Fruit fly (Drosophila melanogaster): Measurements from ENCODE around the gene nis.

Gene nis

dm6 chr2L:1634099-1634856 is 47.3 kb upstream of the nis start (continued):
- no peak for TF ChIP-seq nom (GFP tag; optimal IDR thresholded peaks at IDR 0.05)
- TF ChIP-seq Xrp1 (GFP tag; IDR thresholded peaks at IDR 0.05) = peak; percentile 61
- no peak for TF ChIP-seq twi (tag; optimal IDR thresholded peaks at IDR 0.05)
- peak; percentile 4 for TF ChIP-seq bigmax (GFP tag; optimal IDR thresholded peaks at IDR 0.05)
- TF ChIP-seq bbx (GFP tag; IDR thresholded peaks at IDR 0.05; ENCODE audit: partially characterized antibody) = no peak
- peak; percentile 24 for TF ChIP-seq Ets97D (GFP tag; optimal IDR thresholded peaks at IDR 0.05)
- TF ChIP-seq Ravus (GFP tag; IDR thresholded peaks at IDR 0.05) = no peak
- peak; percentile 59; the same call in 1 of the 3 replicates for TF ChIP-seq H15 (GFP tag; IDR thresholded peaks at IDR 0.05)
- peak; percentile 58 for TF ChIP-seq CG33213 (GFP tag; optimal IDR thresholded peaks at IDR 0.05)
- no peak for TF ChIP-seq CG10462 (GFP tag; optimal IDR thresholded peaks at IDR 0.05)

- TF ChIP-seq sc (optimal IDR thresholded peaks at IDR 0.05) = no peak
- no peak for TF ChIP-seq sc (GFP tag; optimal IDR thresholded peaks at IDR 0.05)
- no peak for TF ChIP-seq Hand (GFP tag; optimal IDR thresholded peaks at IDR 0.05)
- 0 out of 2 replicates have a peak, but pooled peaks have one; percentile 7 for TF ChIP-seq CG10321 (GFP tag; IDR thresholded peaks at IDR 0.05)
- TF ChIP-seq slbo (GFP tag; IDR thresholded peaks at IDR 0.05) = no peak
- TF ChIP-seq CG2129 (GFP tag; IDR thresholded peaks at IDR 0.05; ENCODE audit: partially characterized antibody) = no peak
- TF ChIP-seq CG34224 (GFP tag; IDR thresholded peaks at IDR 0.05; ENCODE audit: partially characterized antibody) = no peak
- TF ChIP-seq caup (GFP tag; optimal IDR thresholded peaks at IDR 0.05; ENCODE audit: severe bottlenecking) = no peak
- no peak for TF ChIP-seq CG13296 (GFP tag; optimal IDR thresholded peaks at IDR 0.05)
- no peak for TF ChIP-seq Atf-2 (GFP tag; optimal IDR thresholded peaks at IDR 0.05)
- TF ChIP-seq sim (GFP tag; IDR thresholded peaks at IDR 0.05) = 0 out of 2 replicates have a peak, but pooled peaks have one; percentile 11
- TF ChIP-seq CG4360 (GFP tag; IDR thresholded peaks at IDR 0.05) = no peak
- no peak for TF ChIP-seq exex (tag; optimal IDR thresholded peaks at IDR 0.05)
- TF ChIP-seq CG9609 (GFP tag; optimal IDR thresholded peaks at IDR 0.05) = no peak
- TF ChIP-seq CG14965 (GFP tag; optimal IDR thresholded peaks at IDR 0.05; ENCODE audit: borderline replicate concordance) = no peak
- TF ChIP-seq CG7372 (GFP tag; IDR thresholded peaks at IDR 0.05) = peak; percentile 85
- no peak for TF ChIP-seq zen2 (GFP tag; IDR thresholded peaks at IDR 0.05; ENCODE audit: partially characterized antibody)
- no peak for TF ChIP-seq Oaz (GFP tag; IDR thresholded peaks at IDR 0.05)
- TF ChIP-seq sens (GFP tag) = peak; percentile 70
- peak in 1 of 2 experiments; percentile 13 for TF ChIP-seq eve (GFP tag; optimal IDR thresholded peaks at IDR 0.05)
- no peak for TF ChIP-seq Dll (GFP tag; IDR thresholded peaks at IDR 0.05; ENCODE audit: partially characterized antibody)
- TF ChIP-seq Ets65A (GFP tag) = peak; percentile 18
- TF ChIP-seq bigmax (GFP tag; optimal IDR thresholded peaks at IDR 0.05) = no peak
- no peak for TF ChIP-seq CG3407 (GFP tag; optimal IDR thresholded peaks at IDR 0.05)
- TF ChIP-seq HmgD (GFP tag; optimal IDR thresholded peaks at IDR 0.05) = no peak
- no peak for TF ChIP-seq CG10366 (GFP tag; IDR thresholded peaks at IDR 0.05)
- no peak for TF ChIP-seq prd (optimal IDR thresholded peaks at IDR 0.05)
- no peak for TF ChIP-seq prd (GFP tag; IDR thresholded peaks at IDR 0.05)
- TF ChIP-seq tio (GFP tag; optimal IDR thresholded peaks at IDR 0.05) = no peak
Measured at dm6 chr2L:1633397-1633796, 46.4 kb upstream of the nis start.

- TF ChIP-seq pnt (GFP tag; optimal IDR thresholded peaks at IDR 0.05) = peak; percentile 89
- TF ChIP-seq caup (GFP tag; optimal IDR thresholded peaks at IDR 0.05; ENCODE audit: severe bottlenecking) = peak; percentile 99
- TF ChIP-seq CG17385 (GFP tag; optimal IDR thresholded peaks at IDR 0.05) = peak; percentile 87
- TF ChIP-seq bab2 (GFP tag; optimal IDR thresholded peaks at IDR 0.05) = peak; percentile 97
- peak; percentile 75 for TF ChIP-seq Sry-δ (GFP tag; optimal IDR thresholded peaks at IDR 0.05)
- TF ChIP-seq C15 (GFP tag; IDR thresholded peaks at IDR 0.05) = peak; percentile 97
- TF ChIP-seq CG4404 (GFP tag; IDR thresholded peaks at IDR 0.05) = peak; percentile 85
- TF ChIP-seq CG13287 (GFP tag; IDR thresholded peaks at IDR 0.05; ENCODE audit: partially characterized antibody) = peak; percentile 45; the same call in 1 of the 2 replicates
- peak; percentile 95 for TF ChIP-seq CG2120 (GFP tag; optimal IDR thresholded peaks at IDR 0.05)
- peak; percentile 67 for TF ChIP-seq CG7928 (GFP tag; optimal IDR thresholded peaks at IDR 0.05)
- peak; percentile 87 for TF ChIP-seq CG2199 (GFP tag; IDR thresholded peaks at IDR 0.05)
- TF ChIP-seq CG14667 (GFP tag; IDR thresholded peaks at IDR 0.05) = peak; percentile 96
- TF ChIP-seq CG15479 (GFP tag; optimal IDR thresholded peaks at IDR 0.05) = no peak
Measured at dm6 chr2L:1632730-1633172, 45.8 kb upstream of the nis start.
